Worm (Caenorhabditis elegans) whole organism, L1 larva: ENCODE data around the gene srd-8.

Source experiments
- ama-1 ChIP-seq: fragments of 150-350 bp; optimal IDR thresholded peaks from 2 replicates; lab custom pipeline; 2014
- fkh-10 ChIP-seq: sonication (generic microtip); optimal IDR thresholded peaks from 2 replicates; lab custom pipeline; 2017; ENCODE audit warnings: missing biosample characterization, missing genetic modification reagents, missing genetic modification characterization
- fos-1 ChIP-seq: fragments of 150-350 bp; optimal IDR thresholded peaks from 2 replicates; lab custom pipeline; 2014; ENCODE audit warnings: missing biosample characterization, missing genetic modification characterization
- lin-13 ChIP-seq: fragments of 150-350 bp; optimal IDR thresholded peaks from 2 replicates; lab custom pipeline; 2014; ENCODE audit warnings: missing biosample characterization, missing genetic modification reagents, missing genetic modification characterization
- lin-15B ChIP-seq: fragments of 150-350 bp; sonication (generic microtip); optimal IDR thresholded peaks from 3 replicates; lab custom pipeline; 2014; ENCODE audit warnings: missing biosample characterization, missing genetic modification characterization
- lin-39 ChIP-seq: fragments of 150-350 bp; optimal IDR thresholded peaks from 2 replicates; lab custom pipeline; 2014; ENCODE audit warnings: missing biosample characterization, missing genetic modification reagents, missing genetic modification characterization
- nhr-11 ChIP-seq: fragments of 150-350 bp; optimal IDR thresholded peaks from 2 replicates; lab custom pipeline; 2014; ENCODE audit warnings: missing biosample characterization, missing genetic modification characterization
- pax-3 ChIP-seq: fragments of 200-800 bp; sonication (Bioruptor generic); optimal IDR thresholded peaks from 2 replicates; lab custom pipeline; 2018; ENCODE audit warnings: mild to moderate bottlenecking, missing genetic modification characterization, moderate library complexity, missing compliant biosample characterization
- pqm-1 ChIP-seq: sonication (generic microtip); optimal IDR thresholded peaks from 3 replicates; lab custom pipeline; 2017; ENCODE audit warnings: missing biosample characterization, missing genetic modification characterization
- zag-1 ChIP-seq: fragments of 150-350 bp; optimal IDR thresholded peaks from 2 replicates; lab custom pipeline; 2014; ENCODE audit warnings: missing biosample characterization, missing genetic modification characterization

DNA sequence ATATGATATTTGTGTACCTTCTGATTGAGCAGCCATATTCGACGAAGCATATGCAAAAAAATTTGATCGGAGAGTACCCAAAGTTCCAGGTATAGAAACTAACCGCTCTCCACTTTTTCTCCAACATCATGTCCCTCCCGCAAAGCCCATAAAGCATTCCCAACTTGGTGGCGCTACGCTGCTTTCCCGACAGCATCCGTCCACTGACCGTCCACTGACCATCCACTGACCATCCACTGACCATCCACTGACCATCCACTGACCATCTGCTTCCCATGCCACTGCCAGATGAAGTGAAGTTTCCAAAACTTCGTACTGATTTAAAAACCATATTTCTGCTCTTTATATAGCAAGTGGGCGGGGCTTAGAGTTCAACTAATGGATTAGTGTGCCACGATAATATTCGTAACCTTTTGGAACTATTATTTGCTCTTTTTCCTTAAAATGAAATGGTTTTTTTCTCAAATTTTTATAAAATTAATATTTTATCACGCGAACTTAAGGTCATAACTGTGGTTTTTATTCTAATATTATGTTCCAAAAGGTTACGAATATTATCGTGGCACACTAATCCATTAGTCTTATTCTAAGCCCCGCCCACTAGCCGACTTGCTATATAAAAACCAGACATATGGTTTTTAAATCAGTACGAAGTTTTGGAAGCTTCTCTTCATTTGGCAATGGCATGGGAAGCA lies 45.1 kb upstream of the srd-8 start, which contains the start of gene C55C3.8:
- TF ChIP-seq fkh-10 (GFP tag; lab: Kevin White, UChicago) (no peak), nhr-11 (tag; lab: Kevin White, UChicago) (no peak), pqm-1 (tag; lab: Kevin White, UChicago) (no peak), lin-13 (no peak), lin-39 (tag; lab: Kevin White, UChicago) (no peak), zag-1 (tag; lab: Kevin White, UChicago) (no peak), fos-1 (tag; lab: Kevin White, UChicago) (no peak), ama-1 (lab: Kevin White, UChicago) (no peak), lin-15B (tag; lab: Kevin White, UChicago) (no peak), pax-3 (tag; lab: Kevin White, UChicago) (no peak)
